Fruit fly (Drosophila melanogaster): Measurements from ENCODE around the gene CG32687.
A peak's percentile ranks its signal among the peaks of the same experiment; 100 is the strongest.

CG32687 gene

DNA sequence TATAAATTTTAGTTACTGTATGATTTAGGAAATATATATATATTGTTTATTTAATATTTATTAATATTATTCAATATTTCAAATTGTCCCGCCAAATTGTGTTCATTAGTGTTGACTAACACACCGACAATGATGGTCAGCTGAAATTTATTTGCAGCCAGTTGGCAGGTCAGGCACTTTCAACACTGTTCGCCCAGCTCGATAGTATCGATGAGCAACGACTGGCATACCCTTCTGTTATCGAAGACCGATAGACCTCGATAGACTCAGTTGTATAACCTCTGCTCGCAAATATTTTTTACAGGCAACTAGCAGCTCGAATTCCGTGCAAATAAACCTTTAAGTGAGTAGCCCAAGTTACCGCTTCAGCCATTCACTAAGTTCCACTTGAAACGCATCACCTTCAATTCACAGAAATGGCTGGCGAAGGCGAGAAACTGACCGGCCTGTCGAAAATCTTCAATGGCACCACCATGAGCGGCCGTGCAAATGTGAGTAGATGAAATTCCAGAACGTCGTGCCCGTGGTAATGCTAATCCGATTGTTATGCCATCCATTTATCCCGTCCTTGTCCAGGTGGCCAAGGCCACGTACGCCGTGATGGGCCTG is 26.4 kb downstream of the CG32687 start, which contains the start of gene Neb-cGP (continued):
- TF ChIP-seq Rel (GFP tag; optimal IDR thresholded peaks at IDR 0.05) (no peak), Rel (tag; optimal IDR thresholded peaks at IDR 0.05) (peak; percentile 65), OdsH (GFP tag; optimal IDR thresholded peaks at IDR 0.05) (peak; percentile 55)

DNA sequence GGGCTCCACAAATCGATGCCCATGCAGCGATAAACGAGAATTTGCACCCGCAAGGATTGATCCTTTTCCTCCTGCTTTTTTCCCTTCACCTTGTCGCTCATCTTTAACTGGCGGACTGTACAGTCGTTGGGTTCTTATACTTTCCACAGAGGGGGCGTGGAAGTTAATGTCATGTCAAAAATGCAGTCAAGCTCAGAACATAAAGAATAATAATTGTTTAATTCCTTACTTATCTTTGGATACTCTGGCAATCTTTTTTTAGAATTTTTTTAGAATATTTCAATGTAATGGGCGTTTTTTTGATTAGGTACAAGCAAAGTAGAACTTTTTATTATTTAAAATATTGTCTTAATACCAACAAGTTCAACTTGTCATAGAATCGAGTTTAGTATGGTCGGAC is 27.4 kb downstream of the CG32687 start, which contains the start of gene Or9a:
Gene Or9a (minus strand): TSS at position 101 of the 400 bp plus-strand sequence.
- no peak for TF ChIP-seq sage (GFP tag; optimal IDR thresholded peaks at IDR 0.05)
- TF ChIP-seq CrebA (GFP tag; optimal IDR thresholded peaks at IDR 0.05; ENCODE audit: borderline replicate concordance): no peak
- TF ChIP-seq ey (GFP tag; optimal IDR thresholded peaks at IDR 0.05): no peak
- TF ChIP-seq br (GFP tag; optimal IDR thresholded peaks at IDR 0.05): no peak
- no peak for TF ChIP-seq CG9705 (GFP tag; optimal IDR thresholded peaks at IDR 0.05)
- TF ChIP-seq GATAd (GFP tag; optimal IDR thresholded peaks at IDR 0.05): no peak

DNA sequence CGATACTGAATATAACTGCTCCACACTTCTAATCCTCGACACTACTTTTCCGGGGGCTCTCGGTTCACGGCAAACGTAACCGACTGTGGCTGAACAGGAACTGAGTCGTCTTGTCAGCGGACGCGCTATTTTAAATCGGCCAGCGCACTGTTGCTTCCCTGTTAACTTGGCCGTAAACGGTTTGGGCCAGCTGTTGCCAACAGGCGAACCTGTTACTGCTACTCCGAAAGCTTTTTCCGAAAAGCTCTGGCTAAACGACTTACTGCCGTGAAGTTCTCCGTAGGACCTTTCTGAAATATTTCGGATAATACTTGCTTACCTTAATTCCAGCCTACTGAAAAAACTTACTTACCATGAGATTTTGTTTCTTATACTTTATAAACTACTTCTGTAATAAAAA is 32.2 kb downstream of the CG32687 start, which contains the start of gene CG32683:
Gene CG32683 (minus strand): TSS at position 101 of the 400 bp plus-strand sequence.
- TF ChIP-seq rgr (GFP tag; optimal IDR thresholded peaks at IDR 0.05): no peak
- no peak for TF ChIP-seq Vsx2 (GFP tag; optimal IDR thresholded peaks at IDR 0.05; ENCODE audit: partially characterized antibody)
- no peak for TF ChIP-seq CG9705 (GFP tag; optimal IDR thresholded peaks at IDR 0.05)
- TF ChIP-seq Jra (GFP tag; optimal IDR thresholded peaks at IDR 0.05): no peak
- no peak for TF ChIP-seq Rel (GFP tag; optimal IDR thresholded peaks at IDR 0.05)
- no peak for TF ChIP-seq Rel (tag; optimal IDR thresholded peaks at IDR 0.05)
- no peak for TF ChIP-seq Dif (GFP tag; optimal IDR thresholded peaks at IDR 0.05; ENCODE audit: partially characterized antibody)
- no peak for TF ChIP-seq dmrt93B (GFP tag; optimal IDR thresholded peaks at IDR 0.05)
- no peak for TF ChIP-seq jim (GFP tag; optimal IDR thresholded peaks at IDR 0.05)
- no peak for TF ChIP-seq pan (optimal IDR thresholded peaks at IDR 0.05)
- TF ChIP-seq dsf (GFP tag; optimal IDR thresholded peaks at IDR 0.05; ENCODE audit: borderline replicate concordance): no peak
- TF ChIP-seq OdsH (GFP tag; optimal IDR thresholded peaks at IDR 0.05): no peak
- TF ChIP-seq dl (GFP tag; optimal IDR thresholded peaks at IDR 0.05; ENCODE audit: insufficient read depth in 1 of 2, partially characterized antibody in 2 of 2): no peak
- no peak for TF ChIP-seq tai (GFP tag; optimal IDR thresholded peaks at IDR 0.05)
- no peak for TF ChIP-seq Abd-B (GFP tag; optimal IDR thresholded peaks at IDR 0.05)
- no peak for TF ChIP-seq CG32264 (GFP tag; optimal IDR thresholded peaks at IDR 0.05)
- TF ChIP-seq h (GFP tag; optimal IDR thresholded peaks at IDR 0.05): no peak

DNA sequence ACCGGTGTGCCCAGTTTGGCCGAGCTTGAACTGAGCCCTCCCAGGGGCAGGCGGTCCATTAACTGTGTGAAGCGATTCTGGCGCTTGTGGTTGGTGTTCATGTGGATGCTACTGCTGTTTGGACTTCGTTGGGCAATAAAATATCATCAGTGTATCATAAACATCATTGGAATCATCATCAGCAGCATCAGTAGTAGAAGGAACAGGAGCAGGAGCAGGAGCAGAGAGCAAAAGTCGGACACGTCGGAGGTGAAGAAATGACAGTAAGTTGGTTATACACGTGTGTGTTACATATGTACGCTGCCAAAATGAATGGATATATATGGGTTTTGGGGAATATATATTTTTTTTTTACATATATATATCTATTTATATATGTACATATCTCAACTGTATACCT is 54.3 kb downstream of the CG32687 start, which contains the start of gene CG12640:
Gene CG12640 (minus strand): TSS at position 101 of the 400 bp plus-strand sequence.
- TF ChIP-seq Hr83 (GFP tag; optimal IDR thresholded peaks at IDR 0.05; ENCODE audit: poor library complexity, severe bottlenecking): no peak

Measured in whole organism, wandering third instar larva.